Worm (Caenorhabditis elegans) whole organism, L1 larva: Measurements from ENCODE around the gene spc-2.

Experiments
- F16B12.6 ChIP-seq: fragments of 150-350 bp; optimal IDR thresholded peaks from 2 replicates; lab custom pipeline; 2014; ENCODE audit warnings: missing biosample characterization, missing genetic modification characterization
- Y116A8C.19 ChIP-seq: sonication (generic microtip); optimal IDR thresholded peaks from 2 replicates; lab custom pipeline; 2016; ENCODE audit warnings: missing compliant biosample characterization, missing genetic modification characterization, borderline replicate concordance
- aha-1 ChIP-seq: fragments of 150-350 bp; optimal IDR thresholded peaks from 2 replicates; lab custom pipeline; 2014; ENCODE audit warnings: missing biosample characterization, missing genetic modification characterization
- alr-1 ChIP-seq: fragments of 200-800 bp; sonication (Bioruptor generic); optimal IDR thresholded peaks from 2 replicates; lab custom pipeline; 2018; ENCODE audit warnings: borderline replicate concordance, mild to moderate bottlenecking, missing genetic modification characterization, missing compliant biosample characterization
- aly-2 ChIP-seq: fragments of 150-350 bp; optimal IDR thresholded peaks from 2 replicates; lab custom pipeline; 2014; ENCODE audit warnings: missing biosample characterization, missing genetic modification characterization
- blmp-1 ChIP-seq: fragments of 150-350 bp; optimal IDR thresholded peaks from 2 replicates; lab custom pipeline; 2014; ENCODE audit warnings: missing biosample characterization, missing genetic modification characterization
- ceh-63 ChIP-seq: fragments of 200-800 bp; sonication (Bioruptor generic); optimal IDR thresholded peaks from 2 replicates; lab custom pipeline; 2018; ENCODE audit warnings: mild to moderate bottlenecking, missing genetic modification characterization, missing compliant biosample characterization
- ceh-82 ChIP-seq, 3 experiments: fragments of 150-350 bp in 1 of 3; sonication (generic microtip) in 2 of 3; optimal IDR thresholded peaks; 2 replicates each; lab custom pipeline; 2014 to 2017; ENCODE audit warnings: missing biosample characterization in 3 of 3, missing genetic modification characterization in 3 of 3
- dpl-1 ChIP-seq, 3 experiments: fragments of 150-350 bp in 2 of 3; sonication (generic microtip) in 1 of 3; optimal IDR thresholded peaks; 2 replicates each; lab custom pipeline; 2014 to 2017; ENCODE audit warnings: missing biosample characterization in 3 of 3, missing genetic modification characterization in 3 of 3, missing genetic modification reagents in 3 of 3
- dsc-1 ChIP-seq: sonication (generic microtip); optimal IDR thresholded peaks from 2 replicates; lab custom pipeline; 2016; ENCODE audit warnings: mild to moderate bottlenecking, missing genetic modification characterization, missing compliant biosample characterization
- efl-1 ChIP-seq, 4 experiments: fragments of 150-350 bp; optimal IDR thresholded peaks in 3 of 4; peaks in 1 of 4; 1 replicate in 1 of 4; 2 replicates in 3 of 4; lab custom pipeline; 2014; ENCODE audit warnings: missing biosample characterization in 2 of 4, missing genetic modification characterization in 2 of 4, missing genetic modification reagents in 2 of 4
- efl-3 ChIP-seq: fragments of 200-800 bp; sonication (Bioruptor generic); optimal IDR thresholded peaks from 2 replicates; lab custom pipeline; 2018; ENCODE audit warnings: mild to moderate bottlenecking, missing genetic modification characterization, missing compliant biosample characterization
- egl-27 ChIP-seq, 2 experiments: fragments of 150-350 bp in 1 of 2; sonication (generic microtip); optimal IDR thresholded peaks; 3 replicates each; lab custom pipeline; 2017 to 2018; ENCODE audit warnings: missing biosample characterization in 2 of 2, missing genetic modification characterization in 2 of 2, missing genetic modification reagents in 2 of 2
- ets-5 ChIP-seq: fragments of 200-800 bp; sonication (Bioruptor generic); IDR thresholded peaks from 2 replicates; pipeline ENCODE4 v1.3.6; 2022; ENCODE audit warnings: missing genetic modification characterization, missing compliant biosample characterization
- fkh-10 ChIP-seq: sonication (generic microtip); optimal IDR thresholded peaks from 2 replicates; lab custom pipeline; 2017; ENCODE audit warnings: missing biosample characterization, missing genetic modification reagents, missing genetic modification characterization
- fkh-8 ChIP-seq: sonication (generic microtip); optimal IDR thresholded peaks from 2 replicates; lab custom pipeline; 2016; ENCODE audit warnings: mild to moderate bottlenecking, missing genetic modification characterization, missing compliant biosample characterization
- fos-1 ChIP-seq: fragments of 150-350 bp; optimal IDR thresholded peaks from 2 replicates; lab custom pipeline; 2014; ENCODE audit warnings: missing biosample characterization, missing genetic modification characterization
- hlh-4 ChIP-seq: sonication (generic microtip); optimal IDR thresholded peaks from 2 replicates; lab custom pipeline; 2016; ENCODE audit warnings: mild to moderate bottlenecking, missing genetic modification characterization, missing compliant biosample characterization
- hpl-2 ChIP-seq: fragments of 150-350 bp; optimal IDR thresholded peaks from 2 replicates; lab custom pipeline; 2014; ENCODE audit warnings: missing biosample characterization, missing genetic modification reagents, missing genetic modification characterization
- lin-14 ChIP-seq: fragments of 200-800 bp; sonication (Bioruptor generic); optimal IDR thresholded peaks from 2 replicates; lab custom pipeline; 2018; ENCODE audit warnings: mild to moderate bottlenecking, missing genetic modification characterization, moderate library complexity, missing compliant biosample characterization
- lin-35 ChIP-seq, 2 experiments: fragments of 150-350 bp; optimal IDR thresholded peaks; 2 replicates each; lab custom pipeline; 2014; ENCODE audit warnings: missing biosample characterization in 2 of 2, missing genetic modification characterization in 2 of 2, missing genetic modification reagents in 2 of 2
- lir-3 ChIP-seq: sonication (generic microtip); optimal IDR thresholded peaks from 2 replicates; lab custom pipeline; 2016; ENCODE audit warnings: mild to moderate bottlenecking, missing genetic modification characterization, moderate library complexity, missing compliant biosample characterization; ENCODE audit not compliant: poor library complexity
- lsy-2 ChIP-seq, 2 experiments: fragments of 150-350 bp; optimal IDR thresholded peaks; 2 replicates each; lab custom pipeline; 2014; ENCODE audit warnings: missing biosample characterization in 2 of 2, missing genetic modification characterization in 2 of 2
- mab-9 ChIP-seq: fragments of 200-800 bp; sonication (Bioruptor generic); IDR thresholded peaks from 2 replicates; pipeline ENCODE4 v1.3.6; 2022; ENCODE audit warnings: missing genetic modification reagents, missing genetic modification characterization, missing compliant biosample characterization
- mep-1 ChIP-seq: fragments of 150-350 bp; optimal IDR thresholded peaks from 2 replicates; lab custom pipeline; 2014; ENCODE audit warnings: missing biosample characterization, missing genetic modification characterization
- nhr-11 ChIP-seq: fragments of 150-350 bp; optimal IDR thresholded peaks from 2 replicates; lab custom pipeline; 2014; ENCODE audit warnings: missing biosample characterization, missing genetic modification characterization
- nhr-20 ChIP-seq: sonication (generic microtip); optimal IDR thresholded peaks from 2 replicates; lab custom pipeline; 2016; ENCODE audit warnings: mild to moderate bottlenecking, missing genetic modification characterization, missing compliant biosample characterization
- nhr-47 ChIP-seq: sonication (generic microtip); optimal IDR thresholded peaks from 2 replicates; lab custom pipeline; 2016; ENCODE audit warnings: mild to moderate bottlenecking, missing genetic modification characterization, moderate library complexity, missing compliant biosample characterization
- nhr-71 ChIP-seq: sonication (generic microtip); optimal IDR thresholded peaks from 2 replicates; lab custom pipeline; 2016; ENCODE audit warnings: mild to moderate bottlenecking, missing genetic modification characterization, moderate library complexity, missing compliant biosample characterization
- nhr-76 ChIP-seq: sonication (generic microtip); optimal IDR thresholded peaks from 2 replicates; lab custom pipeline; 2017; ENCODE audit warnings: missing biosample characterization, missing genetic modification characterization
- nhr-84 ChIP-seq: sonication (generic microtip); optimal IDR thresholded peaks from 2 replicates; lab custom pipeline; 2017; ENCODE audit warnings: missing biosample characterization, missing genetic modification characterization
- skn-1 ChIP-seq: fragments of 150-350 bp; optimal IDR thresholded peaks from 2 replicates; lab custom pipeline; 2014; ENCODE audit warnings: missing biosample characterization, missing genetic modification characterization
- snu-23 ChIP-seq: sonication (generic microtip); optimal IDR thresholded peaks from 2 replicates; lab custom pipeline; 2016; ENCODE audit warnings: missing genetic modification characterization, missing compliant biosample characterization
- sox-4 ChIP-seq: sonication (generic microtip); optimal IDR thresholded peaks from 2 replicates; lab custom pipeline; 2016; ENCODE audit warnings: missing genetic modification characterization, missing compliant biosample characterization
- sptf-1 ChIP-seq: fragments of 150-350 bp; optimal IDR thresholded peaks from 2 replicates; lab custom pipeline; 2014; ENCODE audit warnings: missing biosample characterization, missing genetic modification characterization
- sup-37 ChIP-seq: fragments of 200-800 bp; sonication (Bioruptor generic); optimal IDR thresholded peaks from 2 replicates; lab custom pipeline; 2018; ENCODE audit warnings: mild to moderate bottlenecking, missing genetic modification characterization, missing compliant biosample characterization
- tbx-2 ChIP-seq: sonication (generic microtip); optimal IDR thresholded peaks from 2 replicates; lab custom pipeline; 2016; ENCODE audit warnings: missing genetic modification characterization, missing compliant biosample characterization
- tlp-1 ChIP-seq: fragments of 150-350 bp; optimal IDR thresholded peaks from 2 replicates; lab custom pipeline; 2014; ENCODE audit warnings: missing biosample characterization, missing genetic modification characterization
- unc-62 ChIP-seq: fragments of 150-350 bp; optimal IDR thresholded peaks from 2 replicates; lab custom pipeline; 2014; ENCODE audit warnings: missing biosample characterization, missing genetic modification reagents, missing genetic modification characterization
- unc-86 ChIP-seq: sonication (generic microtip); optimal IDR thresholded peaks from 2 replicates; lab custom pipeline; 2016; ENCODE audit warnings: missing genetic modification characterization, missing compliant biosample characterization
- vab-15 ChIP-seq: sonication (generic microtip); optimal IDR thresholded peaks from 2 replicates; lab custom pipeline; 2017; ENCODE audit warnings: missing genotype, mild to moderate bottlenecking, missing genetic modification characterization, missing compliant biosample characterization
- xbp-1 ChIP-seq: sonication (generic microtip); optimal IDR thresholded peaks from 2 replicates; lab custom pipeline; 2016; ENCODE audit warnings: missing genetic modification characterization, missing compliant biosample characterization

Gene spc-2

ce11 chrIII:8145971-8146370 lies 35.7 kb upstream of the spc-2 start:
- TF ChIP-seq mab-9 (GFP tag; lab: Robert Waterston, UW) (peak; percentile 86), egl-27 (tag; optimal IDR thresholded peaks at IDR 0.05; lab: Kevin White, UChicago) (no peak), nhr-11 (no peak)

- no peak for TF ChIP-seq efl-1 (optimal IDR thresholded peaks at IDR 0.05; lab: Kevin White, UChicago)
- TF ChIP-seq efl-1 (GFP tag; optimal IDR thresholded peaks at IDR 0.05 in 1 of 2; lab: Kevin White, UChicago): peak in 1 of 2 experiments; percentile 92
- no peak for TF ChIP-seq snu-23
- no peak for TF ChIP-seq alr-1
- no peak for TF ChIP-seq xbp-1 (tag; lab: Kevin White, UChicago)
These were observed 32.9 kb upstream of the spc-2 start, which contains the start of gene D2007.2 for ce11 chrIII:8148751-8149150. Gene D2007.2 (plus strand): TSS chrIII:8148963.

DNA sequence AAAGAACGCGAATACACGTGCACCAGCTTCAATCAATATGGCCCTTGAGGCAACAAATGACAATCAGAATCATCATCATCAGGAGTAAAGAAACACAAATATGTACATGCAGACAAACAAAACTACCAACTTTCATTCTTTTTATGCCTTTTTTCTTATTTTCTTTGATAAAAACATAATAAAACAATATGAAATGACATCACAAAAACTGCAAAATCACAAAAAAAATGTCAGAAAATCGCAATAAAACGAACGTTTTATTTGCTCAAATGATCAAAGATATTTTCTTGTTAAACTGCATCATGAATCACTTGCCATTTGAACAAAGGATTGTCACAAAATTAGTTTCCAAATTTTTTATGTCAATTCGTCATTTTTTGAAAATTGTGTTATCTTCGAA lies 27.3 kb upstream of the spc-2 start:
- no peak for TF ChIP-seq aha-1 (tag; lab: Kevin White, UChicago)
- TF ChIP-seq lsy-2 (tag; optimal IDR thresholded peaks at IDR 0.05; lab: Kevin White, UChicago): no peak
- no peak for TF ChIP-seq ets-5
- no peak for TF ChIP-seq sup-37 (GFP tag; lab: Kevin White, UChicago)
- no peak for TF ChIP-seq ceh-63 (GFP tag; lab: Kevin White, UChicago)
- no peak for TF ChIP-seq nhr-20
- no peak for TF ChIP-seq skn-1
- no peak for TF ChIP-seq dsc-1
- no peak for TF ChIP-seq hpl-2 (GFP tag; lab: Kevin White, UChicago)
- TF ChIP-seq nhr-47 (tag; lab: Kevin White, UChicago): no peak
- no peak for TF ChIP-seq vab-15 (tag; lab: Kevin White, UChicago)
- no peak for TF ChIP-seq aly-2 (tag; lab: Kevin White, UChicago)
- no peak for TF ChIP-seq xbp-1 (tag; lab: Kevin White, UChicago)
- no peak for TF ChIP-seq fkh-10 (GFP tag; lab: Kevin White, UChicago)
- no peak for TF ChIP-seq unc-86 (tag; lab: Kevin White, UChicago)
- no peak for TF ChIP-seq sptf-1 (tag; lab: Kevin White, UChicago)
- no peak for TF ChIP-seq unc-62
- no peak for TF ChIP-seq fkh-8 (tag; lab: Kevin White, UChicago)
- no peak for TF ChIP-seq nhr-84

- TF ChIP-seq F16B12.6: no peak
- peak; percentile 78 for TF ChIP-seq dsc-1
- no peak for TF ChIP-seq sox-4 (tag; lab: Kevin White, UChicago)
- no peak for TF ChIP-seq dpl-1 (GFP tag; optimal IDR thresholded peaks at IDR 0.05; lab: Kevin White, UChicago)
- no peak for TF ChIP-seq Y116A8C.19
- no peak for TF ChIP-seq fos-1
- no peak for TF ChIP-seq hlh-4 (tag; lab: Kevin White, UChicago)
- TF ChIP-seq tlp-1: no peak
- peak; percentile 11 for TF ChIP-seq lir-3 (tag; lab: Kevin White, UChicago)
- TF ChIP-seq mep-1 (tag; lab: Kevin White, UChicago): no peak
- TF ChIP-seq ceh-82 (tag; optimal IDR thresholded peaks at IDR 0.05; lab: Kevin White, UChicago): no peak
- TF ChIP-seq aha-1 (tag; lab: Kevin White, UChicago): no peak
- TF ChIP-seq tbx-2 (tag; lab: Kevin White, UChicago): no peak
- TF ChIP-seq blmp-1 (tag; lab: Kevin White, UChicago): no peak
- TF ChIP-seq lsy-2 (tag; optimal IDR thresholded peaks at IDR 0.05; lab: Kevin White, UChicago): peak in 1 of 2 experiments; percentile 28
- no peak for TF ChIP-seq lin-35 (GFP tag; optimal IDR thresholded peaks at IDR 0.05; lab: Kevin White, UChicago)
- TF ChIP-seq alr-1: no peak
- no peak for TF ChIP-seq lin-14 (GFP tag; lab: Kevin White, UChicago)
- TF ChIP-seq efl-3 (GFP tag; lab: Kevin White, UChicago): no peak
- TF ChIP-seq nhr-76 (tag; lab: Kevin White, UChicago): no peak
- TF ChIP-seq nhr-71: peak; percentile 28
These were observed 26.5 kb upstream of the spc-2 start, which contains the start of gene D2007.1 for ce11 chrIII:8155166-8155565. Gene D2007.1 (plus strand): TSS chrIII:8155466.
